Worm (Caenorhabditis elegans) whole organism, midembryonic: ENCODE measurements around the gene sulp-8.

Experiments
- T22C8.4 ChIP-seq: fragments of 200-800 bp; sonication (Bioruptor generic); IDR thresholded peaks from 2 replicates; pipeline ENCODE4 v1.3.6; 2022; ENCODE audit warnings: missing genetic modification characterization, missing compliant biosample characterization
- cog-1 ChIP-seq: sonication (generic microtip); optimal IDR thresholded peaks from 2 replicates; lab custom pipeline; 2016; ENCODE audit warnings: missing genetic modification characterization, missing compliant biosample characterization
- flt-1 ChIP-seq: fragments of 200-800 bp; sonication (Bioruptor generic); IDR thresholded peaks from 2 replicates; pipeline ENCODE4 v1.3.6; 2022; ENCODE audit warnings: missing genetic modification characterization, missing compliant biosample characterization
- klf-2 ChIP-seq: fragments of 200-800 bp; sonication (Bioruptor generic); conservative IDR thresholded peaks from 2 replicates; pipeline ENCODE4 v1.3.6; 2022; ENCODE audit warnings: missing genetic modification reagents, missing genetic modification characterization, missing compliant biosample characterization
- med-1 ChIP-seq: sonication (generic microtip); optimal IDR thresholded peaks from 2 replicates; lab custom pipeline; 2017; ENCODE audit warnings: missing genetic modification characterization, mild to moderate bottlenecking, missing compliant biosample characterization, antibody characterized with exemption, missing genetic modification reagents; ENCODE audit not compliant: insufficient read depth
- ref-1 ChIP-seq: fragments of 200-800 bp; sonication (Bioruptor generic); conservative IDR thresholded peaks from 2 replicates; pipeline ENCODE4 v1.3.6; 2022; ENCODE audit warnings: missing genetic modification reagents, missing genetic modification characterization, missing compliant biosample characterization
- tab-1 ChIP-seq: fragments of 200-800 bp; sonication (Bioruptor generic); IDR thresholded peaks from 2 replicates; pipeline ENCODE4 v1.3.6; 2022; ENCODE audit warnings: missing genetic modification characterization, missing compliant biosample characterization
- ztf-23 ChIP-seq: fragments of 200-800 bp; sonication (Bioruptor generic); IDR thresholded peaks from 2 replicates; pipeline ENCODE4 v1.3.6; 2022; ENCODE audit warnings: missing genetic modification reagents, missing genetic modification characterization, missing compliant biosample characterization
- ztf-29 ChIP-seq: fragments of 200-800 bp; sonication (Bioruptor generic); IDR thresholded peaks from 2 replicates; pipeline ENCODE4 v1.3.6; 2022; ENCODE audit warnings: missing genetic modification reagents, missing genetic modification characterization, missing compliant biosample characterization

Gene sulp-8

DNA sequence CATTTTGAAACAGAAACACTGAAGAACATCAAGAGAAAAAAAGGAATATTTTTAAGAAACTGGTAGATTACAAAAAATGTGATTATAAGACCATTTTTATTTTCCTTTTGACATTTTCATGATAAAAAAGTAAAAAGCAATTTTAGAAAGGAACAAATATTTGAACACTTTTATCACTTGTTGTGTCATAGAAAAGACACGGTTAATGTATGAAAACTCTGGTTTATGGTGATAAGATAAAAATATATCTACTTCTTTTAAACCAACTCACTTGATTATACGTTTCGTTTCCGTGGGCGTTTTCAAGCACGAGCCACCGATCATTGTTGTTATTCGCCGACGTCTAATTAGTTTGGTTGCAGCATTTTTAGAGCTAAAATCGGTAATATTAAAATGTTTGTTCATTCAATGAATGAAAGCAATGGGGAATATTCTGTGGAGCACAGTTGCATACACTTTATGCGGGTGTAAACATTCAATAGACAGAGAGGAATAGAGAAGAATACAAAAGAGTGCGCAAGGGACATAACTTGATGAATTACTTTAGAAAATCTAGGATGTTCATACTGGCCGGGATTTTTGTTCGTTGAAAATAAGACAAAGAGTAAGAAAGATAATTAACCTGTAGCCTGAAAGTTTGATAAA lies at the start of gene sulp-8:
sulp-8 (minus strand) TSS at position 469 of the 645 bp plus-strand sequence.
- TF ChIP-seq cog-1 (tag; lab: Kevin White, UChicago) (no peak), klf-2 (no peak), tab-1 (GFP tag; lab: Robert Waterston, UW) (no peak), ref-1 (no peak), flt-1 (GFP tag; lab: Robert Waterston, UW) (no peak), ztf-23 (no peak), T22C8.4 (GFP tag; lab: Robert Waterston, UW) (no peak), med-1 (GFP tag; lab: Kevin White, UChicago) (no peak), ztf-29 (GFP tag; lab: Robert Waterston, UW) (no peak)

DNA sequence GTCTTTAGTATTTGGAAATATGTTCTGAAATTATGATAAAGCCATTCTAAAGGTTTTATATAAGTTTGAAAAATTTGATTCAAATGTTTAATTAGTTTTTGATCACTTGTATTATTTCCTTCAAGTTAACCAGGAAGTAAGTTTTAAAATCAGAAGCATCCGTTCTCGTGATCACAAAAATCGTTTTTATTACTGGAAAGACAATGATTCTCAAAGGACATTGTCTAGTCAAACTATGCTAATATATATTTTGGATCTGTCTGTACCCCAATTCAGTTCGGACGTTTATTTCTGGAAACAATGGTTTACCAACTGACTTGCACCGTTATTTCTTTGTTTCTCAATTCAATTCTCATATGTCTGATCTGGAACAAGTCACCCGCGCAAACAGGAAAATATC lies 42.9 kb upstream of the sulp-8 start, which contains the start of gene str-188:
str-188 (plus strand) TSS at position 301 of the 400 bp plus-strand sequence.
- TF ChIP-seq ztf-23 (no peak), ref-1 (no peak)

DNA sequence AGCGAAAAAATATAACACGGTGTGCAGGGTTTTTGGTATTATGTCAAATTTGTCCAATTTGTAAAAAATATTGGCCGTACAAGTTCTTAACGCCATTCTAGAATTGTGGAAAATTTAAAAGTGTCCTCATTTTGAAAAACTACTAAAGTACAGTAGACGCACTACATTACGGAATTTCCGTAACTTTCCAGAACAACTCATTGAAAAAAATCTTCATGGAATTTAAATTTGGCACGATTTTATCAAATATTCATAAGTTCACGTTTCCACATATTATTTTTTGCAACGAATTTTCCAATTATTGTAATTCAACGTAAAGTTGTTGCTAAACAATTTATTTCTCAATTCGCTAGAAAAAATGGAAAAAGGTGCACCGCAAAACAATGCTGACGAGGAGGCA lies 41.4 kb upstream of the sulp-8 start, which contains the start of gene F40F9.3:
F40F9.3 (plus strand) TSS at position 301 of the 400 bp plus-strand sequence.
- TF ChIP-seq ztf-29 (GFP tag; lab: Robert Waterston, UW) (no peak), ref-1 (no peak), klf-2 (no peak), ztf-23 (no peak), cog-1 (tag; lab: Kevin White, UChicago) (no peak), med-1 (GFP tag; lab: Kevin White, UChicago) (no peak), flt-1 (GFP tag; lab: Robert Waterston, UW) (no peak), T22C8.4 (GFP tag; lab: Robert Waterston, UW) (no peak), tab-1 (GFP tag; lab: Robert Waterston, UW) (no peak)

DNA sequence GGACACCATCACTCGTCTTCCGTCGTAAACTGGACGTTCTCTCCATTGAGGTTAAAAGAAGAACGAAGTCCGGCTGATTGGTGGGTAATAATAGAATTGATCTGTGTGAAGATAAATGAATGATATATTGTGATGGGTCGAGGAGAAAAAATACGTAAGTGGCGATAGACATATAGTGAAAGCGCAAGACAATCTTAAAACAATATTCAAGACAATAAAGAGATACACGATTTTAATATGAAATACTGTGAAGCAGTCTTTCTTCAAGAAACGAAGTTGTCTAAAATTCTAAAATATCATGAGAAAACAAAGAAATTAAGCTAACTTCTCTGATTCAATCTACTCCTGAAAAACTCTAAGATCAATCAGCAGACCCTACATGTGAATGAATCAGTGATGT lies 40.1 kb upstream of the sulp-8 start, which contains the start of gene F40F9.10:
F40F9.10 (minus strand) TSS at position 101 of the 400 bp plus-strand sequence.
- TF ChIP-seq ref-1, result no peak
- no peak for TF ChIP-seq ztf-29 (GFP tag; lab: Robert Waterston, UW)
- TF ChIP-seq tab-1 (GFP tag; lab: Robert Waterston, UW), result no peak
- no peak for TF ChIP-seq ztf-23
- no peak for TF ChIP-seq T22C8.4 (GFP tag; lab: Robert Waterston, UW)
- TF ChIP-seq cog-1 (tag; lab: Kevin White, UChicago), result no peak
- no peak for TF ChIP-seq flt-1 (GFP tag; lab: Robert Waterston, UW)
- no peak for TF ChIP-seq klf-2
- no peak for TF ChIP-seq med-1 (GFP tag; lab: Kevin White, UChicago)

DNA sequence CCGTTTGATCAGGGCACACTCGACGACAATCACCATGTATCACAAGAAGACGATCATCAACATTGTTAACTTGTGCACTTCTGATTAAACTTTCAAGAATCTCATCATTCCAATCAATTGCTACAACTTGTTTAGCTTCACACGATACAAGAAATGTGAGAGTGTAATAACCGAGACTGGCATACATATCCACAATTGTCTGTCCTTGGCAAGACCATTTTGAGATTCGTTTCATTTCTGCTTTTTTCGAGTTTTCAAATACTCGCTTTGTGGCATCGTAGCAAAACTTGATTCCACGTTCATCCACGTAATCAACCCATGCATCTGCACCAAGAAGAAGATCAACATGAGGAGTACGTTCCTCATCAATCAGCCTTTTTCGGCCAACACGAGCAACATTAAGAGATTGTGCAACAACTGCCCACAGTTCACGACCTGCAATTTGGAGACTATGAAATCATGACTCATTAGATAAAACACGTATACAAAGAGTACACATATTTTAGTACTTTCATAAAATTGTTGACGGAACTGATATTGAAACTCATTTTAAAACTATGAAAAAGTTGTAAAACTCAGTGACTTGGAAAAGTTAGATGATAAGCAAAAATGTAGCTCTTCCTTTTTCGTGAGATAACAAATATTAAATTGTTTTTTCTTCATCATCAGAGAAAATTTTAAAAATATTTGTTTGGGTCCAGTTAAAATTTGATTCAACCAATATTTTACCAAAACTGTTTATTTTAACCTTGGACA lies 39.1 kb upstream of the sulp-8 start:
- no peak for TF ChIP-seq flt-1 (GFP tag; lab: Robert Waterston, UW)
- no peak for TF ChIP-seq cog-1 (tag; lab: Kevin White, UChicago)
- TF ChIP-seq med-1 (GFP tag; lab: Kevin White, UChicago), result no peak
- no peak for TF ChIP-seq klf-2
- TF ChIP-seq ztf-29 (GFP tag; lab: Robert Waterston, UW), result no peak
- no peak for TF ChIP-seq tab-1 (GFP tag; lab: Robert Waterston, UW)
- no peak for TF ChIP-seq ztf-23
- no peak for TF ChIP-seq T22C8.4 (GFP tag; lab: Robert Waterston, UW)
- TF ChIP-seq ref-1, result no peak

DNA sequence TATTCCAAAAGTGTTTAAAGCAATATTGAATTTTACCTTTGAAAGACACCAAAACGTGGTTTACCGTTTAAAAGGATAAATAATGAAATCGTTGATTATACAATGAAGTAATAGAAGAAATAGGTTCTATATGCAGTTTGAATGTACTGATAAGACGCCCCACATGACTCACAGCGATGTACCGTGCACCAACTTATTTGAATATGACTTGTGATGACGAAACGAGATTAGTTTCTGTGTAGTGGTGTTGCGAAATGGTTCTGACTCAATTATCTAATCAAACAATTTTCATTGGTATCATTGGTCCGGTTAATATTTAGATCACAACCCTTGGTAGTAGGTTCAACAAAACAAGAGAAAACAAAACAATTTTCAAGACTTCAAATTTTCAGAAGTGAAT lies 37.7 kb upstream of the sulp-8 start:
- TF ChIP-seq klf-2, result no peak
- no peak for TF ChIP-seq ztf-29 (GFP tag; lab: Robert Waterston, UW)
- TF ChIP-seq ref-1, result no peak
- TF ChIP-seq med-1 (GFP tag; lab: Kevin White, UChicago), result no peak
- no peak for TF ChIP-seq flt-1 (GFP tag; lab: Robert Waterston, UW)
- no peak for TF ChIP-seq T22C8.4 (GFP tag; lab: Robert Waterston, UW)
- no peak for TF ChIP-seq tab-1 (GFP tag; lab: Robert Waterston, UW)
- TF ChIP-seq cog-1 (tag; lab: Kevin White, UChicago), result no peak
- TF ChIP-seq ztf-23, result no peak

DNA sequence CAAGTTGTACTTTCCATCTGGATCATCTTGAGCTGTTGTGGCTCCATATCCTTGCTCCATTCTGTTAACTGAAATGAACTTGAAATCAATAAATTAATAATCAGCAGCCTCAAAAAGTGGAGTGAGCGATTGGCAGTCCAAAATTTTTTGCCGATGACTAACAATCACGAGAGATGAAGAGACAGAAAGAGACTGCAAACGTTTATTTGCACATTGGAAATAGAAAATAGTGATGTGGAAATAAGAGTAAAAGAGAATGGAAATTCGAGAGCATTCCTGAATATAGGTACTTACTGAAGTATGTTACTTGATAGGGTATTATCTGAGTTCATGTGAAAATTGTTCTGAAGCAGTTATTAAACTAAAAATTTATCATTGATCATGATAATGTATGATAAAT lies 36.3 kb upstream of the sulp-8 start, which contains the start of gene tag-120:
tag-120 (minus strand) TSS at position 68 of the 400 bp plus-strand sequence.
- no peak for TF ChIP-seq ref-1

DNA sequence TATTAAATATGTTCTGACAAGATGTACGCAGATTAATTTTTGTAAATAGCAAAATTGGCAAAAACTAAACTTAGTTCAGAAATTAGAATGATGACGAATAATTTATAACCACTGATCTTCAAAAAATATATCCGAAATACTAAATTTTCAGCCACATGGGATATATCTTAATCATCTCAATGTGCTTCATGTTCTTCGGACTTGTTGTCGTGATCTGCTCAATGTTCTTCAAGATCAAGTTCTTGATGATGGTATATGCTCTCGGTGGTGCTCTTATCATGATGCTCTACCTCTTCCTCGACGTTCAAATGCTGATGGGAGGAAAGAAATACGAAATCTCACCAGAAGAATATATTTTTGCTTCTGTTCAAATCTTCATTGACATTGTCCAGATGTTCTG lies 33.1 kb upstream of the sulp-8 start:
- TF ChIP-seq med-1 (GFP tag; lab: Kevin White, UChicago) (no peak), ztf-23 (no peak), ref-1 (no peak), tab-1 (GFP tag; lab: Robert Waterston, UW) (no peak), ztf-29 (GFP tag; lab: Robert Waterston, UW) (no peak), klf-2 (no peak), cog-1 (tag; lab: Kevin White, UChicago) (no peak), T22C8.4 (GFP tag; lab: Robert Waterston, UW) (no peak), flt-1 (GFP tag; lab: Robert Waterston, UW) (no peak)

DNA sequence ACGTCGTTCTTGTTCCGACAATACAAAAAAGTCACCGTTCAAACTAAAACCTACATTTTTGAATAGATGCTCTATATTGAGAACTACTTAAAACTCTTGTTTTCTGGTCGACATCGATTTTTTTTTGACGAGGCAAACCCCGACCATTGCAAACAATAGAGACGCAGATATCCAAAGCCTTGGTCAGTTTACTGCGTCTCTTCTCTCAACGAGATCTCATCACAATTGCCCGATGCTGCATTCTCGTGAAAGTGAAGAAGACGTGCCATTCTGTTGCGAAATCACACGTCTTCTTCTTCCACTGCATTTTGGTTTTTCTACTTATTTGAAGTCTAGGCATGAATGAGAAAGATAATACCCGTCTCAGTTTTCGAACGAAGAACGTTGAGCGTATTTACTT lies 30.9 kb upstream of the sulp-8 start:
- TF ChIP-seq T22C8.4 (GFP tag; lab: Robert Waterston, UW) (peak; percentile 41; the same call in 1 of the 2 replicates), ztf-23 (no peak), ref-1 (no peak), cog-1 (tag; lab: Kevin White, UChicago) (peak; percentile 8), flt-1 (GFP tag; lab: Robert Waterston, UW) (no peak)

DNA sequence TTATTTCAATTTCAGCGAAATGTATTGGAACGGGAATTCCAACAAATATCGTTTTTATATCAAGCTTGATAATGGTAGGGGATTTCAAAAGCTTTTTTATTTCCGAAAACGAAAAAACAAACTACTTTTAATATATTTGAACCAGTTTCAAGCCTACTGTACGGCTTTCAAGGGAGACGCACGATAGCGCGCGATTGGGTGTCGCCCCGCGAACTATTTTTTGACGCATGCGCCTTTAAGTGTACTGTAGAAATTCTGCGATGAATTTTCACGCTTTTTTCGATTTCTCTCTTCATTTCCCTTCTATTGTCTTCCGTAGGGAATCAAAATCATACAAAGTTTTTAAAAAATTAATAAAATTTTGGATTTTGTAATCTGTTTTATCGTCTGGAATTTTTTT lies 30.1 kb upstream of the sulp-8 start:
- no peak for TF ChIP-seq tab-1 (GFP tag; lab: Robert Waterston, UW)
- TF ChIP-seq T22C8.4 (GFP tag; lab: Robert Waterston, UW), result no peak
- no peak for TF ChIP-seq med-1 (GFP tag; lab: Kevin White, UChicago)
- TF ChIP-seq flt-1 (GFP tag; lab: Robert Waterston, UW), result no peak
- no peak for TF ChIP-seq ztf-29 (GFP tag; lab: Robert Waterston, UW)
- TF ChIP-seq ztf-23, result no peak
- TF ChIP-seq ref-1, result no peak
- no peak for TF ChIP-seq klf-2
- TF ChIP-seq cog-1 (tag; lab: Kevin White, UChicago), result no peak
